Worm (Caenorhabditis elegans): Measurements from ENCODE around the gene F29A7.8.

F29A7.8 gene

DNA sequence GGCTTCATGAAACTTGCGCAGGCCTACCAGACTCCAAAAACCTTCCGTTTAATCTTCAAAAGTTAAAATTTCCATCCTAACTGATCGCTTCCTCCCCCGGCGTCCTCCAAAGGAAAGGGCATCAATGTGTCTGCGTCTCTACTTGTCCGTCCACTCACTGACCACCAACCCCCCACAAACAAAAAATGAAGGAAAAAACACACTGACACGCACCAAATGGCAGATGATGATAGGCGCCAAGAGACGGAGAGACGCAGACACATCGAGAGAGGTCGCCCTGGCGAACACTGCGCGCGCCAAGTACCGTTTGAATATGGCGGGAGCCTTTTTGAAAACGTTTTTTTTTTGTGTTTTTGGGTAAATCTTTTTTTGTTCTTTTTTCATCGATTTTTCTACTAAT lies 23.1 kb downstream of the F29A7.8 start:
- TF ChIP-seq him-1 (tag; optimal IDR thresholded peaks at IDR 0.05) (no peak), W03F9.2 (tag; optimal IDR thresholded peaks at IDR 0.05) (no peak), dao-5 (tag; optimal IDR thresholded peaks at IDR 0.05) (no peak)

DNA sequence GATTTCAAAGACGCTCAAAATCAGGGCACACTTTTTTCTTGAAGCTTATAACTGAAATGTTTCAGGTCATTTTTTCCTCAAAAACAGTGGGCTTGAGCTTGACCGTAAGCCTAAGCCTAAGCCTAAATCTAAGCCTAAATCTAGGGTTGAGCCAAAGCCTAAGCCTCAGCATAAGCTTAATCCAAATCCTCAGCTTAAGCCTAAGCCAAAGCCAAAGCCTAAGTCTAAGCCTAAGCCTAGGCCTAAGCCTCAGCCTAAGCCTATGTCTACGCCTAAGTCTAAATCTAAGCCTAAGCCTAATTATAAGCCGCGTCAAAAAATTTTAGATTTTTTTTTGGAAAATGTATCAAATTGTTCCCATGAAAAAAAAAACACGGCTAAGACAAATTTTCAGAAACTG lies 23.6 kb downstream of the F29A7.8 start:
- TF ChIP-seq dao-5 (tag; optimal IDR thresholded peaks at IDR 0.05) (no peak), W03F9.2 (tag; optimal IDR thresholded peaks at IDR 0.05) (no peak), him-1 (tag; optimal IDR thresholded peaks at IDR 0.05) (no peak)

DNA sequence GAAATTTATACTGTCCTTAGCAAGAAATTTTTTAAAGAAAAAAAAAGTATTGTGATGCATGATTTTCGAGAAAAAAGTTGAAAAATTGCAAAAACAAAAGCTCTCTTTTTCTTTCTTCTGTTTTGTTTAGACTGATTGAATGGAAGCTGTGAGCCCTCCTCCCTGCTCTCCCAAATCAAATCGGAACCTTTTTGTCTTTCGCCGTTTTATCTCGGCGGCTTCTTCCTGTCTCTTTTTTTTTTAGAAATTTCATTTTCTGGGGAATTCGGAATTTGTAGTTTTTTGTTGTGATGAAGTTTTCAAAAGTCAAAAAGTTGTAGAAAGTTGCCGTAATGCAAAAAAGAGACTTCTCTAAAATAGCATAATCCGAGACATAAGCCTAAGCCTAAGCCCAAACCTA lies 27.2 kb downstream of the F29A7.8 start:
- no peak for TF ChIP-seq dao-5 (tag; optimal IDR thresholded peaks at IDR 0.05)
- no peak for TF ChIP-seq W03F9.2 (tag; optimal IDR thresholded peaks at IDR 0.05)
- no peak for TF ChIP-seq him-1 (tag; optimal IDR thresholded peaks at IDR 0.05)

DNA sequence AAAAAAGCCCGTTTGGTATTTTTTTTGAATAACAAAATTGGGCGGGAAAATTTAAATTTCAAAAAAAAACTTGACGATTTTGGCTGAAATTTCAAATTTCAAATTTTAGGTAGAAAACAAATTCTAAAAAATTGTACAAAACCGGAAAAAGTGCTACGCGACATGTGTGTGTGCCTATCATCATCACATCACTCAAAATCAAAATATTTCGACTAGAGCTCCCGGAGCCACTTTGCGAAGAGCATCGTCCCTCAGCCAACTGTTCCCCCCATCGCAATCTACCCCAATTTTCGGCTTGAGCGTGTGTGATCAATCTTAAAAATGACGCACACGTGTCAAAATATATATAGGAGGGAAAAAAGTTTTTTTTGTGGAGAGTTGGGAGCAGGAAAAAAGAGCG lies 31.1 kb downstream of the F29A7.8 start:
- TF ChIP-seq him-1 (tag; optimal IDR thresholded peaks at IDR 0.05) (no peak), W03F9.2 (tag; optimal IDR thresholded peaks at IDR 0.05) (no peak), dao-5 (tag; optimal IDR thresholded peaks at IDR 0.05) (no peak)

DNA sequence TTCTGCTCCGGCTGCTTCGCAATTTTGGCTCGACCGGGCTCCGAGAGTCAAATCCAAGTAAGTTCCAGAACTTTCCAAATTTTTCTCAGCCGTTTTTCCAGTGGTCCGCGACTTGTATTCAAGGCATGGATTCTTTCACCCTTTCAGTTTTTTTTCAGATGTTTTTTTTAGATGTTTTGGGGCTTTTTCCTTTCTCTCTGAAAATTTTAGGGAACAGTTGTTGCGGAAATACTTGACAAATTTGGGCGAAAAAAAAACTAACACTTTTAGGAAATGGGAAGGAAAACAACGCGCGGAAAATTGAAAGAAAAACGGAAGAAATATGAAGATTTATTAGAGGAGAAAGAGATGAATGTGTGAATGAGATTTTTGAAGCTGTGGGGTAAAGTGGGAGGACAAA lies 32.3 kb downstream of the F29A7.8 start, which contains the start of the genes T05A8.11 and nep-2:
T05A8.11 (minus strand) TSS at position 101 of the 400 bp plus-strand sequence.
nep-2 (minus strand) TSS at position 192 of the 400 bp plus-strand sequence.
- no peak for TF ChIP-seq dao-5 (tag; optimal IDR thresholded peaks at IDR 0.05)
- no peak for TF ChIP-seq him-1 (tag; optimal IDR thresholded peaks at IDR 0.05)
- no peak for TF ChIP-seq W03F9.2 (tag; optimal IDR thresholded peaks at IDR 0.05)

DNA sequence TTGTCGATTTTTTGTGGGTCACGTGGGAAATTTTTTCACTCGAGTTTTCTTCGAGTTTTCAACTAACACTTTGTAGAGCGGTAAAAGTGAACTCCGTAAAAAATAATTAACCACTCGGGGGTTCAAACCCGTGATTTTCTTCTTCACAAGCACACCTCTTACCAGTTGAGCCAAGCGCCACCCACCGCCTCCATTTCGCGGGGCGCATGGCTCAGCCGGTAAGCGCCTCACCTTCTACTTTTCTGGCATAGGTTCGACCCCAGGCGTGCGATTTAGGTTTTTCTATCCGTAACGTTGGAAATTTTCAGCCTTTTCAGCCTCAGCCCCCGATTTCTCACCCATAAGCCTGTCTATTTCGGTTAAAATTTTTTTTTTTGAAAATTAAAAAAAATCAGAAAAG lies 35.9 kb downstream of the F29A7.8 start:
- TF ChIP-seq him-1 (tag; optimal IDR thresholded peaks at IDR 0.05) = no peak
- TF ChIP-seq W03F9.2 (tag; optimal IDR thresholded peaks at IDR 0.05) = no peak
- TF ChIP-seq dao-5 (tag; optimal IDR thresholded peaks at IDR 0.05) = no peak

DNA sequence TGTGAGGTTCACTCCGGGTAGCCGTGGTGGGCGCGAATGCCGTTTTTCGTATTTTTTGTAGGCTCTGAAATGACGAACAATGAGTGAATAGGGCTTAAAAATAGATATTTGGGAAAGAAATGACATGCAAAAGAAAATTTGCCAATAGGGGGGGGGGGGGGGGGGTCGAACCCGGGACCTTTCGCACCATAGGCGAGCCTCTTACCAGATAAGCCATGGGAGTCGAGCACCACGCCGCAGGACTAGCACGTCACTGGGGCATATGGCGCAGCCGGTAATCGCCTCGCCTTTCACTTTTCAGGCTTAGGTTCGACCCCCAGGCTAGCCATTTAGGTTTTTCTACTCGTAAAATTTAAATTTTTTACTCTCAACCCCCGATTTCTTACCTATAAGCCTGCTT lies 38.6 kb downstream of the F29A7.8 start:
- TF ChIP-seq W03F9.2 (tag; optimal IDR thresholded peaks at IDR 0.05) = no peak
- TF ChIP-seq dao-5 (tag; optimal IDR thresholded peaks at IDR 0.05) = no peak
- TF ChIP-seq him-1 (tag; optimal IDR thresholded peaks at IDR 0.05) = no peak

DNA sequence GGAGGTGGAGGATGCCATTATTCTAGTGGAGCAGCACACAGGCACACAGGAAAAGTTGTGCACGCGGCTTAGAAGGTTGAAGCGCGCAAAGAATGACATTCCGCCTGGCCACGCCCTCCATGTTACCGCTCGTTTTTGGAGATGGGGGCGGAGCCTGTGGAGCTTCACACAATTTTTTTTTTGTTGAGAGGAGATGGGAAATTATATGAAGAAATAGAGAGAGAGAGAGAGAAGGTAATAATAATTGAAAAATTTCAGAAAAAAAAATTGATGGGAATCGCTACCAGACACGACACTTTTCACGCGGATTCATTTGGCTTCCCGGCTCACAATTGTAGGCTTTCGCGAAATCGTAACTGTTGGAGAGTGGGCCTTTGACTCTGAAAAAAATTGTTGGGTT lies 40.5 kb downstream of the F29A7.8 start, which contains the start of gene T05A8.3:
T05A8.3 (minus strand) TSS at position 101 of the 400 bp plus-strand sequence.
- TF ChIP-seq him-1 (tag; optimal IDR thresholded peaks at IDR 0.05) (no peak), W03F9.2 (tag; optimal IDR thresholded peaks at IDR 0.05) (no peak), dao-5 (tag; optimal IDR thresholded peaks at IDR 0.05) (no peak)

DNA sequence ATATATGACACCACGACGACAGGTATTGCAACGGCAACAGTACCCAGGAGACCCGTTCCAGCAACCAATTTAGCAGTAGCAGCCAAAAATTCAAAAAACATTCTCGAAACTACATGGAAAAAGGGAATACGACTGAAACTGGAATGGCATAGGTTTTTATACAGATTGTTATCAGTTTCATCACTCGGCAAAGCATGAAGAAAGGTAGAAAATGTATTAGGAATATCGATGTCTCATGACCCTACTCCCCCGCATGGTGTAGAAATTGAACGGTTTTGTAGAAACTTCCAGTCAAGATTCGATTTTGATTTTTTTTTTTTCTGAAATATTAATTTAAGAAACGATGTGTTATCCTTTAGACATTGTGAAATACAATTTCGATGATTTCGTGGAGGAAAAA lies 46.9 kb downstream of the F29A7.8 start, which contains the start of gene T05A8.2:
T05A8.2 (minus strand) TSS at position 101 of the 400 bp plus-strand sequence.
- TF ChIP-seq him-1 (tag; optimal IDR thresholded peaks at IDR 0.05) (no peak), dao-5 (tag; optimal IDR thresholded peaks at IDR 0.05) (no peak), W03F9.2 (tag; optimal IDR thresholded peaks at IDR 0.05) (no peak)

DNA sequence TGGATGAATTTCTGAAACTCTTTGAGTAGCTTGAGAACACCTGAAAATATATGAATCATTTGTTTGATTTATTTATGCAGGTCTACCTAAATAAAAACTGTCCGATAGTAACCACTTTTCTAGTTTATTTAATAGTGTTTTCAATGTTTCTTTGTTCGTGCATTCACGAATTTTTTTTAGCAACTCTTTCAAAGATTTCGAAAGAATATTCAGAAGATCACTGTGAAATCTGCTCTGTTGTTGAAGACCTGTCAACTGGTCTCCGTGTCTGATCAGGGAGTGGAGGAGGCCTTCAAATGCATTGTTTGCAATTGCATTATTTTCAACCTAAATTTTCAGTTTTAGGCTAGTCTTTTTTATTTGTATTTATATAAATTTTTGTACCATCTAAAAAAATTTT lies 47.9 kb downstream of the F29A7.8 start, which contains the start of gene T05A8.1:
T05A8.1 (minus strand) TSS at position 101 of the 400 bp plus-strand sequence.
- TF ChIP-seq him-1 (tag; optimal IDR thresholded peaks at IDR 0.05) (no peak), dao-5 (tag; optimal IDR thresholded peaks at IDR 0.05) (no peak), W03F9.2 (tag; optimal IDR thresholded peaks at IDR 0.05) (no peak)

DNA sequence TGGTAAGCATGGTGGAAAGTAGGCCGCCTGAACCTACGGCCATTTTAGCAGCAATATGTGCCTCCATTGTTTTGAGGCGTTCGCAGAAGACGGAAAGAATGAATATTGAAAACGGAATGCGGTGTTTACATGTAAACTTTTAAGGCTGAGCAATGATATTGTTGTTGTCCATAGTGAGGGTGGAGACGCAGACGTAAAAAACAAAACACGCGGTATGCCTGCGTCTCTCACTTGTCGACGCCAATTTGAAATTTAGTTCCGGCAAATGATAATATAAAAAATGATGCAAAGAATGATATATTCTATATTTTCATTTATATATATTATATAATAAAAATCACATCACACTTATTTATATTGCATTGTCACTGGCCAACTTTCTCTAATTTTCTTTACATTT lies 50.0 kb downstream of the F29A7.8 start, which contains the start of gene Y47G7B.2:
Y47G7B.2 (minus strand) TSS at position 143 of the 400 bp plus-strand sequence.
- TF ChIP-seq W03F9.2 (tag; optimal IDR thresholded peaks at IDR 0.05) (no peak), dao-5 (tag; optimal IDR thresholded peaks at IDR 0.05) (no peak), him-1 (tag; optimal IDR thresholded peaks at IDR 0.05) (no peak)
